Worm (Caenorhabditis elegans): ENCODE measurements around the gene mtq-2.

- TF ChIP-seq fkh-10 (GFP tag; optimal IDR thresholded peaks at IDR 0.05) (no peak), ceh-90 (tag; optimal IDR thresholded peaks at IDR 0.05) (no peak), tbx-2 (tag; optimal IDR thresholded peaks at IDR 0.05) (no peak), nhr-237 (tag; optimal IDR thresholded peaks at IDR 0.05) (no peak), lin-13 (GFP tag; optimal IDR thresholded peaks at IDR 0.05) (no peak), nhr-28 (tag; optimal IDR thresholded peaks at IDR 0.05) (no peak), ceh-88 (GFP tag; IDR thresholded peaks at IDR 0.05) (no peak), ztf-11 (tag; optimal IDR thresholded peaks at IDR 0.05) (no peak)
Measured at ce11 chrII:2186329-2186728, 2.9 kb downstream of the mtq-2 start, which contains the start of gene gba-2.

Data from whole organism, L1 larva.